Fruit fly (Drosophila melanogaster) whole organism, pupa: ENCODE data around the gene Flad1.

Source experiments
- CG10348 ChIP-seq: fragments of 200-800 bp; sonication (Bioruptor generic); IDR thresholded peaks from 2 replicates; pipeline ENCODE4 v1.3.6; 2022; ENCODE audit warnings: missing biosample characterization, missing genetic modification characterization
- CG12605 ChIP-seq: fragments of 200-800 bp; sonication (Bioruptor generic); IDR thresholded peaks from 2 replicates; pipeline ENCODE4 v1.3.6; 2022; ENCODE audit warnings: missing biosample characterization, missing genetic modification characterization
- CG13204 ChIP-seq: fragments of 200-800 bp; sonication (Bioruptor generic); optimal IDR thresholded peaks from 2 replicates; lab custom pipeline; 2018; ENCODE audit warnings: missing biosample characterization, mild to moderate bottlenecking, missing genetic modification characterization, moderate library complexity
- CG14655 ChIP-seq: fragments of 200-800 bp; sonication (Bioruptor generic); optimal IDR thresholded peaks from 3 replicates; lab custom pipeline; 2017; ENCODE audit warnings: mild to moderate bottlenecking, missing biosample characterization, missing genetic modification reagents, missing genetic modification characterization
- CG15710 ChIP-seq: fragments of 200-800 bp; sonication (Bioruptor generic); optimal IDR thresholded peaks from 2 replicates; lab custom pipeline; 2018; ENCODE audit warnings: missing biosample characterization, mild to moderate bottlenecking, missing genetic modification characterization, moderate library complexity
- CG17806 ChIP-seq: fragments of 200-800 bp; sonication (Bioruptor generic); optimal IDR thresholded peaks from 2 replicates; lab custom pipeline; 2018; ENCODE audit warnings: missing biosample characterization, mild to moderate bottlenecking, missing genetic modification characterization, moderate library complexity
- CG32121 ChIP-seq: fragments of 200-800 bp; sonication (Bioruptor generic); IDR thresholded peaks from 2 replicates; pipeline ENCODE4 v1.3.6; 2022; ENCODE audit warnings: missing biosample characterization, missing genetic modification characterization
- CG34367 ChIP-seq: fragments of 200-800 bp; sonication (Bioruptor generic); optimal IDR thresholded peaks from 2 replicates; lab custom pipeline; 2018; ENCODE audit warnings: missing biosample characterization, mild to moderate bottlenecking, missing genetic modification characterization
- CG4496 ChIP-seq: fragments of 200-800 bp; sonication (Bioruptor generic); IDR thresholded peaks from 3 replicates; pipeline ENCODE4 v1.3.6; 2022; ENCODE audit warnings: missing biosample characterization, missing genetic modification characterization
- CG8159 ChIP-seq: fragments of 200-800 bp; sonication (Bioruptor generic); optimal IDR thresholded peaks from 3 replicates; lab custom pipeline; 2018; ENCODE audit warnings: missing biosample characterization, mild to moderate bottlenecking, missing genetic modification characterization, moderate library complexity
- CG8301 ChIP-seq: fragments of 200-800 bp; sonication (Bioruptor generic); optimal IDR thresholded peaks from 2 replicates; lab custom pipeline; 2018; ENCODE audit warnings: missing biosample characterization, mild to moderate bottlenecking, missing genetic modification characterization
- CG9948 ChIP-seq: fragments of 200-800 bp; sonication (Bioruptor generic); optimal IDR thresholded peaks from 2 replicates; lab custom pipeline; 2018; ENCODE audit warnings: missing biosample characterization, mild to moderate bottlenecking, missing genetic modification characterization, moderate library complexity
- D1 ChIP-seq: fragments of 200-800 bp; sonication (Bioruptor generic); optimal IDR thresholded peaks from 2 replicates; lab custom pipeline; 2018; ENCODE audit warnings: missing biosample characterization, mild to moderate bottlenecking, missing genetic modification characterization, moderate library complexity
- EcR ChIP-seq: fragments of 200-800 bp; sonication (Bioruptor generic); optimal IDR thresholded peaks from 3 replicates; lab custom pipeline; 2019; ENCODE audit warnings: missing biosample characterization, missing genetic modification characterization, mild to moderate bottlenecking, moderate library complexity, missing genetic modification reagents
- Ets98B ChIP-seq: fragments of 200-800 bp; sonication (Bioruptor generic); IDR thresholded peaks from 2 replicates; pipeline ENCODE4 v1.3.6; 2022; ENCODE audit warnings: missing biosample characterization, missing genetic modification characterization
- Pif1A ChIP-seq: fragments of 200-800 bp; sonication (Bioruptor generic); optimal IDR thresholded peaks from 3 replicates; lab custom pipeline; 2016; ENCODE audit warnings: missing biosample characterization, missing genetic modification characterization
- Pif1B ChIP-seq: fragments of 200-800 bp; sonication (Bioruptor generic); optimal IDR thresholded peaks from 3 replicates; lab custom pipeline; 2016; ENCODE audit warnings: missing biosample characterization, missing genetic modification characterization
- Snoo ChIP-seq: fragments of 200-800 bp; sonication (Bioruptor generic); optimal IDR thresholded peaks from 3 replicates; lab custom pipeline; 2017; ENCODE audit warnings: missing biosample characterization, mild to moderate bottlenecking, missing genetic modification characterization, inconsistent platforms
- fd96Ca ChIP-seq: fragments of 200-800 bp; sonication (Bioruptor generic); IDR thresholded peaks from 3 replicates; pipeline ENCODE4 v1.3.6; 2022; ENCODE audit warnings: missing biosample characterization, missing genetic modification characterization
- gl ChIP-seq: fragments of 200-800 bp; sonication (Bioruptor generic); optimal IDR thresholded peaks from 2 replicates; lab custom pipeline; 2018; ENCODE audit warnings: missing biosample characterization, mild to moderate bottlenecking, missing genetic modification characterization
- rn ChIP-seq: fragments of 200-800 bp; sonication (Bioruptor generic); IDR thresholded peaks from 2 replicates; pipeline ENCODE4 v1.3.6; 2022; ENCODE audit warnings: missing biosample characterization, missing genetic modification characterization

Gene Flad1

dm6 chrX:12906914-12907313, 3.6 kb upstream of the Flad1 start, which contains the start of gene mRpL49:
TSS of gene mRpL49 (plus strand) at chrX:12907105.
- no peak for TF ChIP-seq CG34367 (tag; lab: Kevin White, UChicago)
- no peak for TF ChIP-seq Ets98B (GFP tag; lab: Robert Waterston, UW)
- no peak for TF ChIP-seq CG17806 (tag; lab: Kevin White, UChicago)
- TF ChIP-seq EcR (GFP tag; lab: Kevin White, UChicago): no peak
- TF ChIP-seq CG12605: no peak
- TF ChIP-seq CG9948 (tag; lab: Kevin White, UChicago): no peak
- TF ChIP-seq rn (GFP tag; lab: Robert Waterston, UW): no peak
- TF ChIP-seq Pif1A: no peak
- TF ChIP-seq D1: no peak
- TF ChIP-seq fd96Ca: no peak
- no peak for TF ChIP-seq CG15710 (tag; lab: Kevin White, UChicago)
- no peak for TF ChIP-seq CG8159 (tag; lab: Kevin White, UChicago)
- no peak for TF ChIP-seq CG13204 (GFP tag; lab: Kevin White, UChicago)
- TF ChIP-seq CG8301 (tag; lab: Kevin White, UChicago): no peak
- no peak for TF ChIP-seq CG4496 (GFP tag; lab: Robert Waterston, UW)
- TF ChIP-seq Pif1B (GFP tag; lab: Kevin White, UChicago): no peak
- TF ChIP-seq gl (tag; lab: Kevin White, UChicago): no peak
- no peak for TF ChIP-seq CG10348 (GFP tag; lab: Robert Waterston, UW)
- TF ChIP-seq CG14655 (GFP tag; lab: Kevin White, UChicago): no peak

dm6 chrX:12905901-12906689, 2.8 kb upstream of the Flad1 start, which contains the start of gene CG4404:
TSS of gene CG4404 (minus strand) at chrX:12906018.
- TF ChIP-seq CG4496 (GFP tag; lab: Robert Waterston, UW): peak; percentile 62; the same call in 2 of the 3 replicates
- TF ChIP-seq CG32121 (GFP tag; lab: Robert Waterston, UW): peak; percentile 42
- peak; percentile 11 for TF ChIP-seq CG8301 (tag; lab: Kevin White, UChicago)
- TF ChIP-seq Pif1A: no peak
- no peak for TF ChIP-seq Snoo
- TF ChIP-seq fd96Ca: peak; percentile 68; the same call in 2 of the 3 replicates
- TF ChIP-seq Ets98B (GFP tag; lab: Robert Waterston, UW): peak; percentile 48
- peak; percentile 24 for TF ChIP-seq CG14655 (GFP tag; lab: Kevin White, UChicago)

DNA sequence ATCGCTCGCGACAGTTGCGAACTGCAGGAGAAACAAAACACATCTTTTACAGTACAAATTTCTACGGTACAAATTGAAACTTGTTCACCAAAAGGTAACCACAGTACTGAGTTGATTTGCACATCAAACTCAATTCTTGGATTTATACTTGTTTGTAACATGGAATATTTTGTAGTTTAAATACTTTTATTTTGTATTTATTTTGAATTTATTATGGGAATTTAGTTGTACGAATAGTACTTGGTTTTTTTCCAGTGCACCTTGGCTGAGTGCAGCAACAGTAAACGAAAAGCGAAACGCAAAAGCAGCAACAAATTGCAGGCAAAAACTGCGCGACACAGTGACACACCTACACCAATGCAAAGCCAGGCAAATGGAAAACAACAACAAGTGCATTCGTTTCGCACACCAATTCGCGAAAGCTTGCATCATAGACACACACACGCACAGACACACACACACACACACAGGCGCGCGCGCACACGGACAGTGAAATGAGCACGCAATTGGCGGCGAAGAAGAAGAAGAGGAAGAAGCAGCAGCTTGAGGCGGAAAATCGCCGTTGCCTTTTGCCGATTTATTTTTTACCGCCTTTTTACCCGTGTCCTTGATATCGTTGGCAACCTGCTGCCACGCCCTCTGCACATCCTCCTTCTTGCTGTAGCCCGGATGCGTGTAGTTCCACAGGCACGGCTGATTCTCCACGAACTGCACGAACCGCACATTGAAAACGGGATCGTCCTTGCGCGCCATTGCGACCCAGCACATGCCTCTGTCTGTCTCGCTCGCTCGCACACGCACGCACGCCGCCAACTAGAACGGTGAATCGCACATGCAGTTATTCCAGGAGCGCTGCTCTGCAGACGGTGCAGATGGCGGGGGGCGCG, 1.9 kb upstream of the Flad1 start:
- TF ChIP-seq Pif1A (peak; percentile 52), Pif1B (GFP tag; lab: Kevin White, UChicago) (peak; percentile 33), CG9948 (tag; lab: Kevin White, UChicago) (peak; percentile 38), CG15710 (tag; lab: Kevin White, UChicago) (peak; percentile 28), CG8301 (tag; lab: Kevin White, UChicago) (peak; percentile 55), CG14655 (GFP tag; lab: Kevin White, UChicago) (peak; percentile 53), D1 (no peak), CG10348 (GFP tag; lab: Robert Waterston, UW) (no peak), CG12605 (peak; percentile 69), Ets98B (GFP tag; lab: Robert Waterston, UW) (peak; percentile 80), Snoo (peak; percentile 9), CG32121 (GFP tag; lab: Robert Waterston, UW) (peak; percentile 59), CG13204 (GFP tag; lab: Kevin White, UChicago) (peak; percentile 36), CG4496 (GFP tag; lab: Robert Waterston, UW) (no peak), CG34367 (tag; lab: Kevin White, UChicago) (peak; percentile 12), rn (GFP tag; lab: Robert Waterston, UW) (peak; percentile 22; the same call in 1 of the 2 replicates), CG8159 (tag; lab: Kevin White, UChicago) (peak; percentile 42), gl (tag; lab: Kevin White, UChicago) (no peak), fd96Ca (peak; percentile 63; the same call in 2 of the 3 replicates), CG17806 (tag; lab: Kevin White, UChicago) (peak; percentile 22), EcR (GFP tag; lab: Kevin White, UChicago) (no peak)

- TF ChIP-seq fd96Ca (0 out of 3 replicates have a peak, but pooled peaks have one; percentile 11), CG17806 (tag; lab: Kevin White, UChicago) (no peak)
Measured at dm6 chrX:12900718-12901442, 2.4 kb downstream of the Flad1 start, which contains the start of gene Coq8. TSS of gene Coq8 (minus strand) at chrX:12901114.

DNA sequence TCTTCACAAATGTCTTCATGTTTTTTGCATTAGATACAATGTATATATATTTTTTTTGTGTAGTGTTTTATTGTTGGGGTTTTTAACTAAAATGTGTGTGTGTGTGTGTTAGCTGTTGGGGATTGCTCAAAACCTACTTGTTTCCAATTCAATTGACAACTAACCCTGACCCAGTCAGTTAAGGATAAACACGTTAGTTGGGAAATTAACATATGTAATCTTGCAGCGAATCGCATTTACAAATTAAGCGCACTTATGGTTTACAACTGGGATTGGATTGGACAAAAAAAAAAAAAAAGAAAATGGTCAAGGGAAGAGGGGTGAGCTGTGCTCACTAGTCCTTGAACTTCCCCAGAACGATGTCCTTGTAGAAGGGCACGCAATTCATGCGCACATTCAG, 4.7 kb downstream of the Flad1 start, which contains the start of gene CG32650:
Gene CG32650 (minus strand): TSS at position 101 of the 400 bp plus-strand sequence.
- TF ChIP-seq D1 (no peak), Snoo (no peak), CG15710 (tag; lab: Kevin White, UChicago) (no peak), CG10348 (GFP tag; lab: Robert Waterston, UW) (no peak), CG9948 (tag; lab: Kevin White, UChicago) (no peak), CG13204 (GFP tag; lab: Kevin White, UChicago) (no peak), CG34367 (tag; lab: Kevin White, UChicago) (no peak), CG14655 (GFP tag; lab: Kevin White, UChicago) (no peak), CG32121 (GFP tag; lab: Robert Waterston, UW) (no peak), rn (GFP tag; lab: Robert Waterston, UW) (no peak), CG4496 (GFP tag; lab: Robert Waterston, UW) (no peak), gl (tag; lab: Kevin White, UChicago) (no peak), Ets98B (GFP tag; lab: Robert Waterston, UW) (no peak), CG12605 (no peak), CG17806 (tag; lab: Kevin White, UChicago) (no peak), CG8301 (tag; lab: Kevin White, UChicago) (no peak)
